Worm (Caenorhabditis elegans): ENCODE data around the gene srw-21.

DNA sequence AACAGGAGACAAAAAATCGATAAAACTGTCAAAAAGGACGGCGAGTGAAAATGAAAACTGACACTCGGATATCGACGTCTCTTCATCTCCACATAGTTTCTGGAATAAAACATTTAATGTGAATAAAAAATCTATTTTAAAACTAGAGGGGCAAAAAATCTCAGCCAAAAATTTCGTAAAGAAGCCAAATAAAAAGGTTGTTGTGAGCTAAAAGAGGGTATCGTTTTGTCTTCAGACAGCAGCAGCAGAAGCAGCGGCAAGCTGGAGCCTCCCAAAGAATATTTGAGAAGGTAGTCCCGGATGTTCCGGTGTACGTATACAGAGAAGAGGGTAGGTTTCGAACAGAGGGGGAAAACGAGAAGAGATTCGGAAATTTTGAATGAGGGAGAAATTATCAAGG, 34.1 kb downstream of the srw-21 start, which contains the start of gene lgc-31:
- TF ChIP-seq T22C8.4 (GFP tag; IDR thresholded peaks at IDR 0.05) (no peak), ref-1 (GFP tag; conservative IDR thresholded peaks at IDR 0.05) (no peak), ztf-23 (GFP tag; IDR thresholded peaks at IDR 0.05) (no peak), ztf-29 (GFP tag; IDR thresholded peaks at IDR 0.05) (no peak), flt-1 (GFP tag; IDR thresholded peaks at IDR 0.05) (no peak), med-1 (GFP tag; optimal IDR thresholded peaks at IDR 0.05; ENCODE audit: insufficient read depth) (no peak), cog-1 (tag; optimal IDR thresholded peaks at IDR 0.05) (no peak)

Measured in whole organism, midembryonic.